Worm (Caenorhabditis elegans): ENCODE data around the gene F13A7.11.

F13A7.11 gene

DNA sequence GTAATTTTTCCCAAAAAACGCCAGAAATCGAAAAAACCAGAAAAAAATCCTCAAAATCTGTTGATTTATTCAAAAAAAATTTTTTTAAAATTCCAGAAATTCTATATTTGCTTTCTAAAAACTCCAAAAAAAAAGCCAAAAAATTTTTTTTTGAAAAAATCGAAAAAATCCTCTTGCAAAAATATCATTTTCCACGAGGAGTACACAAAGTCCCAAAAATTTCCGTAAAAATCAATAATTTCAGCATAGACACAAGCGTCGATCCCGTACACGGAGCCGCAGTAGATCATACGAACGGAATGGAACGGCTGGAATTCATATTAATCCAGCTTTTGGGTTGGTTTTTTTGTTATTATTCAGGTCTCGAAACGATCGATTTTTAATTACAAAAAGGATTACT is 27.0 kb downstream of the F13A7.11 start:
- no peak for TF ChIP-seq dao-5 (tag; optimal IDR thresholded peaks at IDR 0.05)
- no peak for TF ChIP-seq W03F9.2 (tag; optimal IDR thresholded peaks at IDR 0.05)
- TF ChIP-seq him-1 (tag; optimal IDR thresholded peaks at IDR 0.05) = no peak

DNA sequence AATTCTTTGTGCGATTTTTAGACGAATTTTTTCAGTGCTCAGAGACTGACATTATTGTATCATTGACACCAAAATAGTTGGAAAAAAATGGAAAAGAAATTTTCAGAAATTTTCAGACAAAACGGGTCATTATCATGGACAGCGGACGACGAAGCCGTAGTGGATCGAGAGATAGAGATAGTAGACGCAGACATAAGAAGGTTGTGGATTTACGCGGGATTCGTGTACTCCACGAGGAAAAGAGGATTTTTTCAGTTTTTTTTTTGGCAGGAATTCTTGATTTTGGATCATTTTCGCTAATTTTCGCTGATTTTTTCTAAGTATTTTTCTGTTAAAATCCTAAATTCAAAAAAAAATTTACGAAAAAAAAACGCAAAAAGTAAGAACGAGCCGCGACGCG is 27.5 kb downstream of the F13A7.11 start, which contains the start of gene W08G11.3:
Gene W08G11.3 (plus strand): TSS at position 107 of the 400 bp plus-strand sequence.
- no peak for TF ChIP-seq him-1 (tag; optimal IDR thresholded peaks at IDR 0.05)
- no peak for TF ChIP-seq W03F9.2 (tag; optimal IDR thresholded peaks at IDR 0.05)
- TF ChIP-seq dao-5 (tag; optimal IDR thresholded peaks at IDR 0.05) = no peak

DNA sequence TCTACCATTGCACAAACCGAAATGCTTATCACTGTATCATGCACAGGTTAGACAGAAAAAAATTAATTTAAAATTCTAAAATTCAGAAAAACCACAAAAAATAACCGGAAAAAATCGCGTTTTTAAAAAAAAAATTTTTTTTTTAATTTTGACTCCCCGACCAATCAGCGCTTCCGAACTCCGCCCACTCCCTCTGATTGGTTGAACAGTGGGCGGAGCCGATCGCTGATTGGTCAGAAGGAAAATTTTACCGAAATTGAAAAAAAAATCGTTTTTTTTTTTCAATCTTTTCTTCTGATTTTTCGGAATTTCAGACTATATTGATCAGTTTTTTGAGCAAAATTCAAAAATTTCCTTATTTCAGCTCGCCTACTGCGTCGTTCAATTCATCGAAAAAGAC is 33.8 kb downstream of the F13A7.11 start:
- no peak for TF ChIP-seq him-1 (tag; optimal IDR thresholded peaks at IDR 0.05)
- no peak for TF ChIP-seq W03F9.2 (tag; optimal IDR thresholded peaks at IDR 0.05)
- no peak for TF ChIP-seq dao-5 (tag; optimal IDR thresholded peaks at IDR 0.05)

DNA sequence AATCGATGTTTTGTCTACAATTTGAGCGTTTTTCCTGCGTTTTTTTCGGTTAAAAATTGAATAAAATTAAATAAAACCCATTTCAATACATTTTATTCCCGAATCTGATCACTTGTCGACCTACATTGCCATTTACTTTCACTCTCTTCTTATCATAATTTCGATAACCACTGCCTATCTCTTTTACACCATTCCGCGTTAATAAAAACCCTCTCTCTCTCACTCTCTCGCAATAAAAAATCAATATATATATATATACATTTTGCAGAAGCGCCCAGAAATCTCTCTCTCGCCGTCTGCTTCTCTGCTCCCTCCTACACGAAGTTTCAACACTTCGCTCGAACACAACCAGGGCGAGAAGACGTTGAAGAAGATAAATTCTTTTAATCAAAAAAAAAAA is 37.9 kb downstream of the F13A7.11 start, which contains the start of gene pptr-1:
Gene pptr-1 (plus strand): TSS at position 269 of the 400 bp plus-strand sequence.
- no peak for TF ChIP-seq him-1 (tag; optimal IDR thresholded peaks at IDR 0.05)
- no peak for TF ChIP-seq W03F9.2 (tag; optimal IDR thresholded peaks at IDR 0.05)
- no peak for TF ChIP-seq dao-5 (tag; optimal IDR thresholded peaks at IDR 0.05)

DNA sequence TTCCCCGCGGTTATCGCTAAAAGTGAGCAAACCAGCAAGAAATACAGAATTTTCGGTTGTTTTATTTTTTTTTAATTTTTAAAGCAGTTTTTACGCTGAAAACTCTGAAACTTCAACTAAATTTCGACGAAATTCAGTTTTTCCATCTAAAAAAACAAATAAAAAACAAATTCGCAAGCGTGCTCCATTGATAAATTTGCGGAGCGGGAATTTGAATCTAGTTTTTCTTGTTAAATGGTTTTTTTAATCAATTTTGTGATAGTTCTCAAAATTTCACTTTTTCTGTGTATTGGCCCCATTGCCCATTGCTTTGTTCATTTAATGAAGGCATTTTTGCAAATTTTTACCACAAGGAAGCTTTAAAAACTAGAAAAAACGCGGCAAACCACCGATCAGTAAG is 38.3 kb downstream of the F13A7.11 start:
- no peak for TF ChIP-seq dao-5 (tag; optimal IDR thresholded peaks at IDR 0.05)
- TF ChIP-seq W03F9.2 (tag; optimal IDR thresholded peaks at IDR 0.05) = no peak
- no peak for TF ChIP-seq him-1 (tag; optimal IDR thresholded peaks at IDR 0.05)

DNA sequence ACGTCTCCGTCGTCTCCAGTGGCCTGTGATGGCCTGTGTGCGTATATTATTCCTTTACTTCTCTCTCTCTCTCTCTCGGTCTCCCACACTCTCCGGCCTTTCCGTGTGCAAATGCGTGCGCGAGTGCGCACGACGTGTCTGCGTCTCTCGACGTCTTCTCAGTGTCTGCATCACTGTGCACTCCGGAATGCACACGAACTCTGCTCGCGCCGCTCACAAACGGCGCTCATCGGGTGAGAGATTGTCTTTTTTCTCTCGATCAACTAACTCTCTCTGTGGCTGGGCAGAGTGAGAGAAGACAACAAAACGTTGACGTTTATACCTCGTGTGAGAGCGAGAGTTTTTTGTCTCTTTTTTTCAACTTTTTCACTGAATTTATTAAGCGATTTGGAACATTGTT is 39.2 kb downstream of the F13A7.11 start:
- no peak for TF ChIP-seq dao-5 (tag; optimal IDR thresholded peaks at IDR 0.05)
- peak; percentile 86 for TF ChIP-seq him-1 (tag; optimal IDR thresholded peaks at IDR 0.05)
- peak; percentile 64 for TF ChIP-seq W03F9.2 (tag; optimal IDR thresholded peaks at IDR 0.05)

DNA sequence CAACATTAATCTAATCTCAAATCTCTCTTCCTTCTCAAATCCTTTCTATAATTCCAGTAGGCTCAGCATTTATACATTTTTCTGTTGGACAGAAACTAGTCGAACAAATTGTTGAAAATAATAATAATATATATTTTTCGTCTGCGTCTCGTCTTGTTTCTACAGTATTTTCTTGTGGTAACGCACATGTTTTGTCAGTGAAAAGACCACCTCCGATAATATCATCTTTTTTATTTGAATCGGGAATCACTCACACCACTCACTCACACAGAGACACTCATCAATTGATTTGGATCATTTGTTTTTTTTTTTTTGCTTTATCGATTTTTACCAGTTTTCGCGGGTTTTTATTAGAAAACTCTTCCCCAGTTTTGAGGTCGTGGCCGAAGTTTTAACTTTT is 40.4 kb downstream of the F13A7.11 start:
- TF ChIP-seq dao-5 (tag; optimal IDR thresholded peaks at IDR 0.05) (no peak), W03F9.2 (tag; optimal IDR thresholded peaks at IDR 0.05) (no peak), him-1 (tag; optimal IDR thresholded peaks at IDR 0.05) (no peak)

DNA sequence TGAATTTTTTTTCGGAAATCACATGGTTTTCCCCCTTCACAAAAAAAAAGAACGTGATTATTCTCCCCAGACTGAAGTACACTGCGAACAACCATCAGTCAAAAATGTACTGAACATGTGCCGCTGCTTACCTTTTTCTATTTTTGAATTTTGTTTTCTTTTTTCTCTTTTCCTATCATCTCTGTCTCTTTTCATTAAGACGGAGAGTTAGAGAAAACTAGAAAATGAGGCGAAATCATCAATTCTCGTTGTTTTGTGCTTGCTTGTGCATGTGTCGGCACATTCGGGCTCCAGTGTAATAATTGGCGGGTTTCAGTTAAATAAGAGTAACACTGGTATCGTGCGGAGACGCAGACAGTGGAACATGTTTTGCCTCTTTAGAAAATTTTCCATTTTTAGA is 42.8 kb downstream of the F13A7.11 start:
- TF ChIP-seq him-1 (tag; optimal IDR thresholded peaks at IDR 0.05) = no peak
- peak; percentile 17 for TF ChIP-seq W03F9.2 (tag; optimal IDR thresholded peaks at IDR 0.05)
- no peak for TF ChIP-seq dao-5 (tag; optimal IDR thresholded peaks at IDR 0.05)

DNA sequence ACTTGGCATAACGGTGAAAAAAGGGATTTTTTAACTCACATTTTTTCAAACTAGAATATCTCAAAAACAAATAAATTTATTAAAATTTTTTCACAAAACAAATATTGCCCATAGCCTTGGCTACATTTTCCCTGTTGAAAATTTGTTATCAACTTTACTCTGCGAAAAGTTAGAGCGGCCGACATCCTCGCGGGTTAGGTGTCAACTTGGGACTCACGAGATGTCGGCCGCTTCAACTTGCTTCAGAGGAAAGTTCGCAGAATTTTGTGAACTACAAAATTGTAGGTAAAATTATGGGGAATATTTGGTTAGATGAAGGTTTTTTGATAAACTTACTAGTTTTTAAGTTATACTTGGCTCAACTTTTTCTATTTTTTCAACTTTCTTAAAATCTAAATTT is 43.3 kb downstream of the F13A7.11 start:
- TF ChIP-seq dao-5 (tag; optimal IDR thresholded peaks at IDR 0.05) (no peak), W03F9.2 (tag; optimal IDR thresholded peaks at IDR 0.05) (no peak)

DNA sequence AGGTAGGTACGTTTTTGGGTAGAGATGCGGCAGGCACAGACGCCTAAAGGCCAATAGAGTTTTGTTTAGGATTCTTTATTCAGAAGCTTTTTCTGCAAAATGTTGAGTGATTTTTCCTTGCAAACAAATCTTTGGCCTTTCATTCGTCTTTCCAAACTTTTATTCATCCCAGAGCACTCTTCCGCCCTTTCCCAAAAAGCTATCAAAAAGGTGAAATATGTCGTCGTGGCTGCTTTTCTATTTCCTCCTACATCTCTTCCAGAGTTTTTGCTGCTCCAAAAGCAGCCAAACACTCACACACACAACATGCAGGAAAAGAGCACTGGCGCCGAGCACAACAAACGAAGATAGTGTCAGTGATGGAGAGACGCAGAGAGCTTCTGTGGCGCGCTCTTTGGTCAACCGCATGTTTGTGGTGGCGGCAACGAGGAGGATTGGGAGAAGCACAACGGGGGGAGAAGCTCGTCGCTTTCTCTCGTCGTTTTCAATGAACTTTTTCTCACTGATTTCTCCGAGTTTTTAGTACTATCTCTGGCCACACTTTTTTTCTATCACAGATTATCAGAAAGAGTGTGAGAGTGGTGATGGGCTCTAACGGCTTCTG is 44.2 kb downstream of the F13A7.11 start:
- TF ChIP-seq dao-5 (tag; optimal IDR thresholded peaks at IDR 0.05) = no peak
- peak; percentile 81 for TF ChIP-seq him-1 (tag; optimal IDR thresholded peaks at IDR 0.05)

DNA sequence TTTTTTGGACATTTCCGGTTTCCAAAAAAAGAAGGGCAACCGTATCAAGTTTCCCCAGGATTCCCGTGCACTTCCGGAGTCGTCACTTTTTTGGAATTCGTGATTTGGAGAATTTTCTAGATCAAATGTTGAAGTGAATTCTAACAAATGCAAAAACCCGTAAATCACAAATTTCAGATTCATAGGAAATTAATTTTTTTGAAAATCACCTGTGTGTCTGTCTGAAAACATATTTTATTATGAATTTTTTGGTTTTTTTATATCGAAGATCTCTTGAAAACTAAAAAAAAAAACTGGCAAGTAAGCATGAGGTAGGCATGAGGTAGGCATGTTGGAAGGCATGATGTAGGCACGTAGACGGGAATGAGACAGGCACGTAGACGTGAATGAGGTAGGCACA is 45.0 kb downstream of the F13A7.11 start:
- TF ChIP-seq dao-5 (tag; optimal IDR thresholded peaks at IDR 0.05) (no peak), W03F9.2 (tag; optimal IDR thresholded peaks at IDR 0.05) (no peak), him-1 (tag; optimal IDR thresholded peaks at IDR 0.05) (no peak)

DNA sequence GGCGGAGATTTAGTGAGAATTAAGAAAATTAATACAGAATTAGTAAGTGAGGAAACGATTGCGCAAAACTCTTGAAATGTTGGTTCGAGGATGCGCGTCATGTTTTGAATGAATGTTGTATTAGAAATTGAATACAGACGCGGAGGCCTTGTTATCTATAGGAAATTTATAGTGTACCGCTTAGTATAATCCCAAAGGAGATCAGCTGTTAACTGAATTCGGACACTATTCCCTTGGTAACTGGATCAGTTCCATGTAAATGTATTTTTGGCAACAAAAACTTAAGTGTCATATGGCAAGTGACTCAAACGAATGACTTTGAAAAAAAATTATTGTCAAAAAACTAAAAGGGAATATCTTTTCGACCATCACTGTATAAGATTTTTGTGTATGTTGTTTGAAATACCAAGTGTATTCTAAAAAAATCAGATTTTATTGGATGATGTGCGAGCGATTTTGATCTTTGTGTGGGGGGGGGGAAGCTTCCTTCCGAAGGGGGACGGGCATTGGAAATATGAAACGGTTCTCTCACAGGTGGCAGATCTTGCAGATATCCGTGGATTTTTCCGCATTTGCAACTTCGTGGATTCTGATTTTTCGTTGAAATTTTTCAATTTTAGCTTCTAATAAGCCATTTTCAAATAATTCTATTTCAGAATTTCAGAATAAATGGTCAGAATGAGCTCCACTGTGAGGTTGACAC is 48.5 kb downstream of the F13A7.11 start, which contains the start of the genes W08G11.5 and W08G11.1:
Gene W08G11.5 (minus strand): TSS at position 101 of the 703 bp plus-strand sequence.
Gene W08G11.1 (plus strand): TSS at position 653 of the 703 bp plus-strand sequence.
- no peak for TF ChIP-seq W03F9.2 (tag; optimal IDR thresholded peaks at IDR 0.05)
- TF ChIP-seq dao-5 (tag; optimal IDR thresholded peaks at IDR 0.05) = no peak
- TF ChIP-seq him-1 (tag; optimal IDR thresholded peaks at IDR 0.05) = no peak
